Worm (Caenorhabditis elegans): ENCODE data around the gene ZK287.4.

- TF ChIP-seq lir-3 (tag; optimal IDR thresholded peaks at IDR 0.05; ENCODE audit: poor library complexity) = no peak
- no peak for TF ChIP-seq ama-1 (optimal IDR thresholded peaks at IDR 0.05)
- TF ChIP-seq mdl-1 (tag; optimal IDR thresholded peaks at IDR 0.05) = no peak
- TF ChIP-seq tbx-2 (tag; optimal IDR thresholded peaks at IDR 0.05) = no peak
- no peak for TF ChIP-seq lsy-2 (tag; optimal IDR thresholded peaks at IDR 0.05)
- no peak for TF ChIP-seq egl-13 (tag; optimal IDR thresholded peaks at IDR 0.05)
- no peak for TF ChIP-seq mep-1 (tag; optimal IDR thresholded peaks at IDR 0.05)
- no peak for TF ChIP-seq nhr-237 (tag; optimal IDR thresholded peaks at IDR 0.05)
Observed at ce11 chrV:9714909-9715308, 29.4 kb upstream of the ZK287.4 start, which contains the start of gene F40F9.3.
